Fruit fly (Drosophila melanogaster): ENCODE measurements around the gene NTPase.

The NTPase gene

dm6 chr2L:2861885-2862620 lies 23.6 kb downstream of the NTPase start (continued):
- TF ChIP-seq Fer3 (tag; optimal IDR thresholded peaks at IDR 0.05) (no peak), CG18599 (GFP tag; optimal IDR thresholded peaks at IDR 0.05) (peak; percentile 71), pros (GFP tag; optimal IDR thresholded peaks at IDR 0.05) (peak; percentile 39), CG12769 (tag; optimal IDR thresholded peaks at IDR 0.05) (peak; percentile 2), mld (GFP tag; IDR thresholded peaks at IDR 0.05; ENCODE audit: partially characterized antibody) (peak; percentile 62; the same call in 1 of the 3 replicates), CG12744 (GFP tag; optimal IDR thresholded peaks at IDR 0.05) (no peak), CG3163 (GFP tag; optimal IDR thresholded peaks at IDR 0.05) (peak; percentile 20), CG8944 (GFP tag; optimal IDR thresholded peaks at IDR 0.05) (no peak), nmo (GFP tag; optimal IDR thresholded peaks at IDR 0.05) (peak; percentile 6), tap (tag; optimal IDR thresholded peaks at IDR 0.05) (peak; percentile 20), CG12659 (GFP tag; optimal IDR thresholded peaks at IDR 0.05) (no peak), CG17829 (tag; optimal IDR thresholded peaks at IDR 0.05) (peak; percentile 23), Dbx (GFP tag; IDR thresholded peaks at IDR 0.05) (peak; percentile 18; the same call in 1 of the 3 replicates), CG2712 (tag; optimal IDR thresholded peaks at IDR 0.05) (peak; percentile 28), Taf1 (GFP tag; IDR thresholded peaks at IDR 0.05) (no peak), kni (GFP tag; optimal IDR thresholded peaks at IDR 0.05) (peak; percentile 16), CG14050 (GFP tag; IDR thresholded peaks at IDR 0.05) (no peak), hkb (optimal IDR thresholded peaks at IDR 0.05) (peak; percentile 98), hkb (GFP tag; IDR thresholded peaks at IDR 0.05) (no peak; the same call in none of the 2 replicates), CTCF (GFP tag; optimal IDR thresholded peaks at IDR 0.05) (no peak), CG5245 (GFP tag; optimal IDR thresholded peaks at IDR 0.05) (no peak), dm (GFP tag; optimal IDR thresholded peaks at IDR 0.05) (no peak), Dfd (GFP tag; optimal IDR thresholded peaks at IDR 0.05) (no peak), chm (GFP tag; IDR thresholded peaks at IDR 0.05) (peak; percentile 68; the same call in 1 of the 2 replicates), tna (GFP tag; IDR thresholded peaks at IDR 0.05; ENCODE audit: partially characterized antibody) (peak; percentile 62; the same call in 1 of the 2 replicates), dmrt99B (tag; optimal IDR thresholded peaks at IDR 0.05) (peak; percentile 5), CG8765 (GFP tag; IDR thresholded peaks at IDR 0.05) (no peak), CoRest (tag; optimal IDR thresholded peaks at IDR 0.05) (no peak), CG6654 (GFP tag; optimal IDR thresholded peaks at IDR 0.05) (no peak), Hmr (GFP tag; optimal IDR thresholded peaks at IDR 0.05) (peak; percentile 3), CG4282 (GFP tag; optimal IDR thresholded peaks at IDR 0.05) (no peak), dati (GFP tag; IDR thresholded peaks at IDR 0.05) (no peak), Tbp (GFP tag; optimal IDR thresholded peaks at IDR 0.05) (no peak), CG17328 (GFP tag; IDR thresholded peaks at IDR 0.05) (peak; percentile 99), HLH3B (GFP tag; IDR thresholded peaks at IDR 0.05) (0 out of 2 replicates have a peak, but pooled peaks have one; percentile 6), unc-4 (GFP tag; IDR thresholded peaks at IDR 0.05; ENCODE audit: partially characterized antibody) (0 out of 2 replicates have a peak, but pooled peaks have one; percentile 24), prd (optimal IDR thresholded peaks at IDR 0.05) (no peak), prd (GFP tag; IDR thresholded peaks at IDR 0.05) (0 out of 3 replicates have a peak, but pooled peaks have one; percentile 3), NfI (GFP tag; optimal IDR thresholded peaks at IDR 0.05) (peak; percentile 1), Camta (GFP tag; optimal IDR thresholded peaks at IDR 0.05) (peak; percentile 8), lola (GFP tag; optimal IDR thresholded peaks at IDR 0.05) (peak in 1 of 3 experiments; percentile 1), maf-S (GFP tag; optimal IDR thresholded peaks at IDR 0.05) (no peak), CG12071 (GFP tag; optimal IDR thresholded peaks at IDR 0.05) (peak; percentile 25), Opbp (GFP tag; IDR thresholded peaks at IDR 0.05; ENCODE audit: partially characterized antibody) (peak; percentile 45; the same call in 1 of the 3 replicates), Pdp1 (GFP tag; optimal IDR thresholded peaks at IDR 0.05) (peak in 1 of 2 experiments; percentile 80), zf30C (GFP tag; optimal IDR thresholded peaks at IDR 0.05) (peak; percentile 55), CG1024 (GFP tag; IDR thresholded peaks at IDR 0.05) (0 out of 2 replicates have a peak, but pooled peaks have one; percentile 7), CG8924 (tag; optimal IDR thresholded peaks at IDR 0.05) (peak; percentile 14), ttk (GFP tag; IDR thresholded peaks at IDR 0.05) (no peak)

Data from whole organism, embryonic.